Fruit fly (Drosophila melanogaster): ENCODE measurements around the gene CG1910.

dm6 chr3R:31714876-31715712 lies 32.3 kb upstream of the CG1910 start:
- TF ChIP-seq Myc (optimal IDR thresholded peaks at IDR 0.05) (no peak), psq (optimal IDR thresholded peaks at IDR 0.05) (no peak), ttk (optimal IDR thresholded peaks at IDR 0.05) (no peak), h (optimal IDR thresholded peaks at IDR 0.05) (no peak), insv (optimal IDR thresholded peaks at IDR 0.05) (no peak)

All from Kc167 (cell line).